Worm (Caenorhabditis elegans): ENCODE data around the gene Y57G11B.6.
A peak's percentile ranks its signal among the peaks of the same experiment; 100 is the strongest.

The Y57G11B.6 gene

ce11 chrIV:14554788-14555187 lies at the start of gene Y57G11B.6:
Gene Y57G11B.6 (minus strand): TSS chrIV:14554888.
- TF ChIP-seq gmeb-1 (tag; optimal IDR thresholded peaks at IDR 0.05) (no peak), sem-4 (tag; optimal IDR thresholded peaks at IDR 0.05) (no peak), crh-2 (tag; optimal IDR thresholded peaks at IDR 0.05) (no peak), sma-9 (GFP tag; optimal IDR thresholded peaks at IDR 0.05) (no peak), sma-9 (tag; optimal IDR thresholded peaks at IDR 0.05) (no peak), aly-2 (tag; optimal IDR thresholded peaks at IDR 0.05) (no peak), nhr-12 (tag; optimal IDR thresholded peaks at IDR 0.05) (no peak), ztf-11 (tag; optimal IDR thresholded peaks at IDR 0.05) (no peak), mdl-1 (tag; optimal IDR thresholded peaks at IDR 0.05) (no peak), elt-1 (tag; optimal IDR thresholded peaks at IDR 0.05) (no peak)

- TF ChIP-seq nhr-129 (tag; optimal IDR thresholded peaks at IDR 0.05), result peak; percentile 41
- no peak for TF ChIP-seq ceh-16 (tag; optimal IDR thresholded peaks at IDR 0.05)
- peak; percentile 44 for TF ChIP-seq sma-9 (GFP tag; optimal IDR thresholded peaks at IDR 0.05)
- TF ChIP-seq sma-9 (tag; optimal IDR thresholded peaks at IDR 0.05), result no peak
- no peak for TF ChIP-seq alr-1 (tag; optimal IDR thresholded peaks at IDR 0.05)
- no peak for TF ChIP-seq crh-2 (tag; optimal IDR thresholded peaks at IDR 0.05)
- TF ChIP-seq gmeb-1 (tag; optimal IDR thresholded peaks at IDR 0.05), result peak; percentile 7
Measured at ce11 chrIV:14603022-14603421, 48.3 kb upstream of the Y57G11B.6 start.

- peak; percentile 24 for TF ChIP-seq nhr-129 (tag; optimal IDR thresholded peaks at IDR 0.05)
- TF ChIP-seq sma-9 (GFP tag; optimal IDR thresholded peaks at IDR 0.05), result peak; percentile 15
- TF ChIP-seq sma-9 (tag; optimal IDR thresholded peaks at IDR 0.05), result no peak
- TF ChIP-seq nhr-237 (tag; optimal IDR thresholded peaks at IDR 0.05), result no peak
Measured at ce11 chrIV:14599321-14599720, 44.6 kb upstream of the Y57G11B.6 start.

DNA sequence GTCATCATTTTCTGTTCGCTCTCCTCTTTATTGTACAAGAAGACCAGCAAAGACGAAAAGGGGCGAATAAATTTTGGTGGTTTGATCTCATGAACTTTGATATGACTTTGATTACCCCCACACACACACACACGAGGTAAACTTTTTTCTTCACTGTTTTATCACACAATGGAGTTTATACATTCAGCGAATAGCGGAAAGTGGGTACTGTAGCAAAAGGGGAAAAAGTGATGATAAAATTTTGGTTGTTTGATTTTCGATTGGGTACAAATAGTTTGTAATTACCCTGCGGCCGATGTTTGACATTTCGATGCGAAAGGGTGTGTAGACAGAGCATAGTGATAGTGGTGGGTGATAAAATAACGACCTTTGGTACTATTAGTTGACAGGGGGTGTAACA lies 39.6 kb upstream of the Y57G11B.6 start:
- no peak for TF ChIP-seq unc-62 (GFP tag; optimal IDR thresholded peaks at IDR 0.05)
- TF ChIP-seq R02D3.7 (tag; optimal IDR thresholded peaks at IDR 0.05), result no peak
- no peak for TF ChIP-seq nhr-10 (tag; optimal IDR thresholded peaks at IDR 0.05)
- TF ChIP-seq ztf-1 (GFP tag; conservative IDR thresholded peaks at IDR 0.05), result no peak
- TF ChIP-seq Y55F3AM.14 (GFP tag; optimal IDR thresholded peaks at IDR 0.05), result peak; percentile 91
- TF ChIP-seq elt-3 (tag; optimal IDR thresholded peaks at IDR 0.05), result no peak
- no peak for TF ChIP-seq ceh-16 (tag; optimal IDR thresholded peaks at IDR 0.05)
- TF ChIP-seq nhr-21 (tag; optimal IDR thresholded peaks at IDR 0.05), result peak; percentile 97
- TF ChIP-seq alr-1 (tag; optimal IDR thresholded peaks at IDR 0.05), result no peak
- peak; percentile 89 for TF ChIP-seq nhr-6 (tag; optimal IDR thresholded peaks at IDR 0.05)
- TF ChIP-seq F13H6.1 (tag; optimal IDR thresholded peaks at IDR 0.05), result peak; percentile 94
- no peak for TF ChIP-seq snpc-4 (tag; optimal IDR thresholded peaks at IDR 0.05)
- peak; percentile 97 for TF ChIP-seq nhr-25 (tag; optimal IDR thresholded peaks at IDR 0.05)
- TF ChIP-seq egl-27 (tag; optimal IDR thresholded peaks at IDR 0.05), result peak; percentile 94
- peak; percentile 35 for TF ChIP-seq C34F6.9 (tag; optimal IDR thresholded peaks at IDR 0.05)
- TF ChIP-seq ztf-4 (tag; optimal IDR thresholded peaks at IDR 0.05), result peak; percentile 50
- TF ChIP-seq nhr-77 (tag; optimal IDR thresholded peaks at IDR 0.05), result peak; percentile 5
- TF ChIP-seq ztf-11 (tag; optimal IDR thresholded peaks at IDR 0.05), result no peak
- no peak for TF ChIP-seq lin-39 (tag; optimal IDR thresholded peaks at IDR 0.05)
- no peak for TF ChIP-seq peb-1 (tag; optimal IDR thresholded peaks at IDR 0.05)
- no peak for TF ChIP-seq ama-1 (optimal IDR thresholded peaks at IDR 0.05)
- TF ChIP-seq mdl-1 (tag; optimal IDR thresholded peaks at IDR 0.05), result peak; percentile 78 to 92
- peak; percentile 58 for TF ChIP-seq lin-13 (GFP tag; optimal IDR thresholded peaks at IDR 0.05)
- TF ChIP-seq fos-1 (tag; optimal IDR thresholded peaks at IDR 0.05), result peak; percentile 96
- no peak for TF ChIP-seq nhr-12 (tag; optimal IDR thresholded peaks at IDR 0.05)
- no peak for TF ChIP-seq ZK546.5 (tag; optimal IDR thresholded peaks at IDR 0.05)
- no peak for TF ChIP-seq mbf-1 (tag; optimal IDR thresholded peaks at IDR 0.05)
- TF ChIP-seq blmp-1 (tag; optimal IDR thresholded peaks at IDR 0.05; ENCODE audit: insufficient read depth), result peak; percentile 86
- TF ChIP-seq sma-9 (GFP tag; optimal IDR thresholded peaks at IDR 0.05), result peak; percentile 100
- peak; percentile 93 for TF ChIP-seq sma-9 (tag; optimal IDR thresholded peaks at IDR 0.05)
- TF ChIP-seq dmd-4 (tag; optimal IDR thresholded peaks at IDR 0.05), result no peak
- TF ChIP-seq nhr-23 (tag; optimal IDR thresholded peaks at IDR 0.05), result no peak
- TF ChIP-seq crh-2 (tag; optimal IDR thresholded peaks at IDR 0.05), result peak; percentile 97
- TF ChIP-seq sem-4 (tag; optimal IDR thresholded peaks at IDR 0.05), result peak; percentile 51
- peak; percentile 83 for TF ChIP-seq skn-1 (tag; optimal IDR thresholded peaks at IDR 0.05)
- no peak for TF ChIP-seq unc-39 (tag; optimal IDR thresholded peaks at IDR 0.05)
- no peak for TF ChIP-seq mab-5 (tag; optimal IDR thresholded peaks at IDR 0.05)
- no peak for TF ChIP-seq nhr-11 (tag; optimal IDR thresholded peaks at IDR 0.05)
- TF ChIP-seq sma-3 (GFP tag; optimal IDR thresholded peaks at IDR 0.05), result peak; percentile 99
- TF ChIP-seq ceh-82 (tag; optimal IDR thresholded peaks at IDR 0.05), result no peak
- no peak for TF ChIP-seq zag-1 (tag; optimal IDR thresholded peaks at IDR 0.05)
- peak; percentile 93 for TF ChIP-seq nhr-129 (tag; optimal IDR thresholded peaks at IDR 0.05)
- no peak for TF ChIP-seq elt-1 (tag; optimal IDR thresholded peaks at IDR 0.05)
- TF ChIP-seq gmeb-1 (tag; optimal IDR thresholded peaks at IDR 0.05), result peak; percentile 76
- no peak for TF ChIP-seq aly-2 (tag; optimal IDR thresholded peaks at IDR 0.05)
- peak; percentile 7 to 92 for TF ChIP-seq lsy-2 (tag; optimal IDR thresholded peaks at IDR 0.05)
